Worm (Caenorhabditis elegans): ENCODE data around the gene skr-19.

DNA sequence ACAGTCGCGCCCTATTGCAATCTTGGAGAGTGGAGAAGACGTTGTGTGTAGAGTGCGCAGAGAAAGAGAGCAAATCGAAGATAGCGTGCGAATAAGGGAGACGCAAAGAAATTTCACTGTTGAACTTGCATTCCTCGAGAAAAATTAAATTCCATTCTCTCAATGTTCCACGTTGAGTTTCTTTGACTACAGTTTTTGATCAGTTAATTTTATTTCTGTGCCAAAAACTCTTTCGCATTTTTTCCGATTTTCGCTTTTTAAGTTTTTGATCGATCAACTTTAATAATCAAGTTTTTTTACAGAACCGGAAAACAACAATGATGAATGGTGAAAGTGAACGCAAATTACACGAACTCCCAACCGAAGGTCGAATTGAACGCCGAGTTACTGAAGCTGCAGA is 12.6 kb upstream of the skr-19 start, which contains the start of gene K08H2.3:
- TF ChIP-seq flt-1 (GFP tag; IDR thresholded peaks at IDR 0.05) (no peak), ztf-23 (GFP tag; IDR thresholded peaks at IDR 0.05) (no peak), T22C8.4 (GFP tag; IDR thresholded peaks at IDR 0.05) (no peak), ref-1 (GFP tag; conservative IDR thresholded peaks at IDR 0.05) (no peak), med-1 (GFP tag; optimal IDR thresholded peaks at IDR 0.05; ENCODE audit: insufficient read depth) (no peak), klf-2 (GFP tag; conservative IDR thresholded peaks at IDR 0.05) (no peak), ztf-29 (GFP tag; IDR thresholded peaks at IDR 0.05) (no peak), tab-1 (GFP tag; IDR thresholded peaks at IDR 0.05) (no peak), cog-1 (tag; optimal IDR thresholded peaks at IDR 0.05) (no peak)

Measured in whole organism, midembryonic.